Worm (Caenorhabditis elegans) whole organism, L1 larva: ENCODE results near the gene eyg-1.

Experiments
- C04F5.9 ChIP-seq: sonication (generic microtip); optimal IDR thresholded peaks from 2 replicates; lab custom pipeline; 2016; ENCODE audit warnings: missing genetic modification characterization, missing compliant biosample characterization
- F16B12.6 ChIP-seq: fragments of 150-350 bp; optimal IDR thresholded peaks from 2 replicates; lab custom pipeline; 2014; ENCODE audit warnings: missing biosample characterization, missing genetic modification characterization
- aha-1 ChIP-seq: fragments of 150-350 bp; optimal IDR thresholded peaks from 2 replicates; lab custom pipeline; 2014; ENCODE audit warnings: missing biosample characterization, missing genetic modification characterization
- alr-1 ChIP-seq: fragments of 200-800 bp; sonication (Bioruptor generic); optimal IDR thresholded peaks from 2 replicates; lab custom pipeline; 2018; ENCODE audit warnings: borderline replicate concordance, mild to moderate bottlenecking, missing genetic modification characterization, missing compliant biosample characterization
- blmp-1 ChIP-seq: fragments of 150-350 bp; optimal IDR thresholded peaks from 2 replicates; lab custom pipeline; 2014; ENCODE audit warnings: missing biosample characterization, missing genetic modification characterization
- ceh-8 ChIP-seq: fragments of 200-800 bp; sonication (Bioruptor generic); optimal IDR thresholded peaks from 2 replicates; lab custom pipeline; 2018; ENCODE audit warnings: mild to moderate bottlenecking, missing genetic modification characterization, moderate library complexity, missing compliant biosample characterization
- ceh-82 ChIP-seq, 3 experiments: fragments of 150-350 bp in 1 of 3; sonication (generic microtip) in 2 of 3; optimal IDR thresholded peaks; 2 replicates each; lab custom pipeline; 2014 to 2017; ENCODE audit warnings: missing biosample characterization in 3 of 3, missing genetic modification characterization in 3 of 3
- ceh-90 ChIP-seq: sonication (generic microtip); optimal IDR thresholded peaks from 2 replicates; lab custom pipeline; 2016; ENCODE audit warnings: missing genetic modification characterization, missing compliant biosample characterization
- ces-1 ChIP-seq: fragments of 150-350 bp; optimal IDR thresholded peaks from 2 replicates; lab custom pipeline; 2014; ENCODE audit warnings: missing biosample characterization, missing genetic modification reagents, missing genetic modification characterization
- efl-1 ChIP-seq, 4 experiments: fragments of 150-350 bp; optimal IDR thresholded peaks in 3 of 4; peaks in 1 of 4; 1 replicate in 1 of 4; 2 replicates in 3 of 4; lab custom pipeline; 2014; ENCODE audit warnings: missing biosample characterization in 2 of 4, missing genetic modification characterization in 2 of 4, missing genetic modification reagents in 2 of 4
- egl-13 ChIP-seq: sonication (generic microtip); optimal IDR thresholded peaks from 2 replicates; lab custom pipeline; 2016; ENCODE audit warnings: missing genotype, missing genetic modification reagents, missing genetic modification characterization, missing compliant biosample characterization
- ets-5 ChIP-seq: fragments of 200-800 bp; sonication (Bioruptor generic); IDR thresholded peaks from 2 replicates; pipeline ENCODE4 v1.3.6; 2022; ENCODE audit warnings: missing genetic modification characterization, missing compliant biosample characterization
- fkh-8 ChIP-seq: sonication (generic microtip); optimal IDR thresholded peaks from 2 replicates; lab custom pipeline; 2016; ENCODE audit warnings: mild to moderate bottlenecking, missing genetic modification characterization, missing compliant biosample characterization
- grh-1 ChIP-seq: fragments of 200-800 bp; sonication (Bioruptor generic); IDR thresholded peaks from 2 replicates; pipeline ENCODE4 v1.3.6; 2022; ENCODE audit warnings: missing genetic modification reagents, missing genetic modification characterization, missing compliant biosample characterization
- hlh-17 ChIP-seq: fragments of 200-800 bp; sonication (Bioruptor generic); optimal IDR thresholded peaks from 2 replicates; lab custom pipeline; 2018; ENCODE audit warnings: missing genetic modification characterization, mild to moderate bottlenecking, missing compliant biosample characterization, moderate library complexity, borderline replicate concordance
- irx-1 ChIP-seq: sonication (generic microtip); optimal IDR thresholded peaks from 2 replicates; lab custom pipeline; 2016; ENCODE audit warnings: missing genetic modification characterization, missing compliant biosample characterization
- lin-13 ChIP-seq: fragments of 150-350 bp; optimal IDR thresholded peaks from 2 replicates; lab custom pipeline; 2014; ENCODE audit warnings: missing biosample characterization, missing genetic modification reagents, missing genetic modification characterization
- lin-14 ChIP-seq: fragments of 200-800 bp; sonication (Bioruptor generic); optimal IDR thresholded peaks from 2 replicates; lab custom pipeline; 2018; ENCODE audit warnings: mild to moderate bottlenecking, missing genetic modification characterization, moderate library complexity, missing compliant biosample characterization
- lin-39 ChIP-seq: fragments of 150-350 bp; optimal IDR thresholded peaks from 2 replicates; lab custom pipeline; 2014; ENCODE audit warnings: missing biosample characterization, missing genetic modification reagents, missing genetic modification characterization
- mab-9 ChIP-seq: fragments of 200-800 bp; sonication (Bioruptor generic); IDR thresholded peaks from 2 replicates; pipeline ENCODE4 v1.3.6; 2022; ENCODE audit warnings: missing genetic modification reagents, missing genetic modification characterization, missing compliant biosample characterization
- mdl-1 ChIP-seq, 2 experiments: fragments of 150-350 bp; optimal IDR thresholded peaks; 2 replicates each; lab custom pipeline; 2014 to 2017; ENCODE audit warnings: missing biosample characterization in 2 of 2, missing genetic modification characterization in 2 of 2, inconsistent platforms in 1 of 2
- mef-2 ChIP-seq: fragments of 150-350 bp; optimal IDR thresholded peaks from 2 replicates; lab custom pipeline; 2014; ENCODE audit warnings: missing biosample characterization, missing genetic modification characterization
- mep-1 ChIP-seq: fragments of 150-350 bp; optimal IDR thresholded peaks from 2 replicates; lab custom pipeline; 2014; ENCODE audit warnings: missing biosample characterization, missing genetic modification characterization
- nhr-19 ChIP-seq: fragments of 200-800 bp; sonication (Bioruptor generic); conservative IDR thresholded peaks from 2 replicates; pipeline ENCODE4 v1.3.6; 2022; ENCODE audit warnings: missing genetic modification characterization, missing compliant biosample characterization
- nhr-76 ChIP-seq: sonication (generic microtip); optimal IDR thresholded peaks from 2 replicates; lab custom pipeline; 2017; ENCODE audit warnings: missing biosample characterization, missing genetic modification characterization
- nhr-85 ChIP-seq: sonication (generic microtip); peaks from one replicate; lab custom pipeline; 2016; ENCODE audit warnings: missing genetic modification characterization, inconsistent platforms, missing compliant biosample characterization
- pag-3 ChIP-seq: sonication (generic microtip); optimal IDR thresholded peaks from 2 replicates; lab custom pipeline; 2017; ENCODE audit warnings: missing genetic modification characterization, mild to moderate bottlenecking, missing compliant biosample characterization, antibody characterized with exemption, borderline replicate concordance; ENCODE audit not compliant: insufficient read depth
- pax-3 ChIP-seq: fragments of 200-800 bp; sonication (Bioruptor generic); optimal IDR thresholded peaks from 2 replicates; lab custom pipeline; 2018; ENCODE audit warnings: mild to moderate bottlenecking, missing genetic modification characterization, moderate library complexity, missing compliant biosample characterization
- pqm-1 ChIP-seq: sonication (generic microtip); optimal IDR thresholded peaks from 3 replicates; lab custom pipeline; 2017; ENCODE audit warnings: missing biosample characterization, missing genetic modification characterization
- skn-1 ChIP-seq: fragments of 150-350 bp; optimal IDR thresholded peaks from 2 replicates; lab custom pipeline; 2014; ENCODE audit warnings: missing biosample characterization, missing genetic modification characterization
- snu-23 ChIP-seq: sonication (generic microtip); optimal IDR thresholded peaks from 2 replicates; lab custom pipeline; 2016; ENCODE audit warnings: missing genetic modification characterization, missing compliant biosample characterization
- tbx-2 ChIP-seq: sonication (generic microtip); optimal IDR thresholded peaks from 2 replicates; lab custom pipeline; 2016; ENCODE audit warnings: missing genetic modification characterization, missing compliant biosample characterization
- tlp-1 ChIP-seq: fragments of 150-350 bp; optimal IDR thresholded peaks from 2 replicates; lab custom pipeline; 2014; ENCODE audit warnings: missing biosample characterization, missing genetic modification characterization
- unc-130 ChIP-seq: fragments of 150-350 bp; optimal IDR thresholded peaks from 2 replicates; lab custom pipeline; 2017; ENCODE audit warnings: missing biosample characterization, missing genetic modification characterization, inconsistent platforms
- unc-30 ChIP-seq: sonication (generic microtip); optimal IDR thresholded peaks from 2 replicates; lab custom pipeline; 2017; ENCODE audit warnings: missing biosample characterization, missing genetic modification characterization
- unc-86 ChIP-seq: sonication (generic microtip); optimal IDR thresholded peaks from 2 replicates; lab custom pipeline; 2016; ENCODE audit warnings: missing genetic modification characterization, missing compliant biosample characterization
- unc-98 ChIP-seq: fragments of 200-800 bp; sonication (Bioruptor generic); IDR thresholded peaks from 2 replicates; pipeline ENCODE4 v1.3.6; 2022; ENCODE audit warnings: missing genetic modification characterization, missing compliant biosample characterization
- vab-15 ChIP-seq: sonication (generic microtip); optimal IDR thresholded peaks from 2 replicates; lab custom pipeline; 2017; ENCODE audit warnings: missing genotype, mild to moderate bottlenecking, missing genetic modification characterization, missing compliant biosample characterization
- xbp-1 ChIP-seq: sonication (generic microtip); optimal IDR thresholded peaks from 2 replicates; lab custom pipeline; 2016; ENCODE audit warnings: missing genetic modification characterization, missing compliant biosample characterization
- zag-1 ChIP-seq: fragments of 150-350 bp; optimal IDR thresholded peaks from 2 replicates; lab custom pipeline; 2014; ENCODE audit warnings: missing biosample characterization, missing genetic modification characterization
- ztf-11 ChIP-seq, 2 experiments: sonication (generic microtip); optimal IDR thresholded peaks; 2 replicates each; lab custom pipeline; 2016 to 2017; ENCODE audit warnings: missing genetic modification characterization in 2 of 2, missing biosample characterization in 1 of 2, missing compliant biosample characterization in 1 of 2

eyg-1 gene

DNA sequence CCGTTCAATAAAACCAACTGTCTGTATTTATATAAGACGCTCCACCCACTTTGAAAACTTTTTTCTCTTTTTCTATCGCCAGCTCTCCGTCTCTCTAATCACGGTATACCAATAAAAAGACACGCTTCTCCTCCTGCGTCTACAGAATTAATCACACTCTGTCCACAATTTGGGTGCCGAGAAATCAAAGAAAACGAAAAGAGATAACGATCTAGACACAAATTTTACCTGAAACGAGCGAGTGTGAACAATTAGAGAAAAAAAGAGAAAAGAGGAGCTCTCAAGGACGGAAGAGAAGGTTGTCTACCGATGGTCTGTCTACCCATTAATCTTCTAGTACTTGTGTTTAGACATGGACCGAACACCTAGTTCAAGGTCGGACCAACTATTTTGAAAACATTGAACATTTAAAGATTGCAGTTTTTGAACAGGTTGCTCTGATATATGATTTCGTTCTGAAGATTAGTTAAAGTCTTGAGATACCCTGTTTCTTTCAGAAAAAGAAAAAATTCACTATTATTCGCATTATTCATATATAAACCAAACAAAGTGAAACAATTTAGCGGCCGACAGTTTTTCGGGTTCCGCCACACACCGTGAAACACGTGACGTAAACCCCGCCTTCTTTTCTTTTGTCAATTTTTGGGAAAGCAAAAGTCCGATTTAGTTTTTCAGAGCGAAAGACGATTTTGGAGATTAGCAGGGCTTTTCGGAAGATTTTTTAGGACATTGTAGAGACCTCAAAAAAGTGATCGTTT, 40.2 kb downstream of the eyg-1 start, which contains the start of gene cyp-13A2 (continued):
- no peak for TF ChIP-seq alr-1 (tag; lab: Kevin White, UChicago)
- TF ChIP-seq unc-98 (GFP tag; lab: Robert Waterston, UW): no peak
- TF ChIP-seq lin-13 (GFP tag; lab: Kevin White, UChicago): no peak
- peak; percentile 65 for TF ChIP-seq lin-39 (tag; lab: Kevin White, UChicago)
- TF ChIP-seq ztf-11 (tag; optimal IDR thresholded peaks at IDR 0.05; lab: Kevin White, UChicago): no peak
- TF ChIP-seq snu-23 (GFP tag; lab: Kevin White, UChicago): peak; percentile 65
- peak; percentile 23 for TF ChIP-seq irx-1 (tag; lab: Kevin White, UChicago)
- TF ChIP-seq lin-14: peak; percentile 94
- TF ChIP-seq C04F5.9 (tag; lab: Kevin White, UChicago): no peak
- peak in 1 of 2 experiments; percentile 48 for TF ChIP-seq mdl-1 (tag; optimal IDR thresholded peaks at IDR 0.05; lab: Kevin White, UChicago)
- TF ChIP-seq ceh-90 (tag; lab: Kevin White, UChicago): no peak
- TF ChIP-seq tbx-2 (tag; lab: Kevin White, UChicago): no peak
- TF ChIP-seq nhr-85: peak; percentile 99
- TF ChIP-seq blmp-1 (tag; lab: Kevin White, UChicago): peak; percentile 76
- TF ChIP-seq fkh-8 (tag; lab: Kevin White, UChicago): no peak
- TF ChIP-seq pqm-1: no peak
- no peak for TF ChIP-seq ces-1 (GFP tag; lab: Kevin White, UChicago)
- TF ChIP-seq grh-1 (GFP tag; lab: Robert Waterston, UW): 0 out of 2 replicates have a peak, but pooled peaks have one; percentile 45
- peak; percentile 50 for TF ChIP-seq nhr-19
- no peak for TF ChIP-seq hlh-17 (GFP tag; lab: Kevin White, UChicago)
- no peak for TF ChIP-seq ceh-82 (tag; optimal IDR thresholded peaks at IDR 0.05; lab: Kevin White, UChicago)
- no peak for TF ChIP-seq xbp-1 (tag; lab: Kevin White, UChicago)
- TF ChIP-seq aha-1 (tag; lab: Kevin White, UChicago): no peak
- no peak for TF ChIP-seq mab-9 (GFP tag; lab: Robert Waterston, UW)
- no peak for TF ChIP-seq unc-30 (tag; lab: Kevin White, UChicago)
- TF ChIP-seq F16B12.6 (tag; lab: Kevin White, UChicago): no peak
- no peak for TF ChIP-seq ets-5 (GFP tag; lab: Robert Waterston, UW)
- TF ChIP-seq pag-3 (tag; lab: Kevin White, UChicago): no peak
- no peak for TF ChIP-seq pax-3 (tag; lab: Kevin White, UChicago)
- no peak for TF ChIP-seq nhr-76 (tag; lab: Kevin White, UChicago)
- TF ChIP-seq unc-130 (tag; lab: Kevin White, UChicago): no peak
- no peak for TF ChIP-seq vab-15 (tag; lab: Kevin White, UChicago)
- no peak for TF ChIP-seq egl-13 (tag; lab: Kevin White, UChicago)
- TF ChIP-seq mef-2 (tag; lab: Kevin White, UChicago): no peak
- TF ChIP-seq skn-1: no peak
- TF ChIP-seq mep-1 (tag; lab: Kevin White, UChicago): peak; percentile 45
- TF ChIP-seq unc-86 (tag; lab: Kevin White, UChicago): no peak
- TF ChIP-seq ceh-8 (GFP tag; lab: Kevin White, UChicago): no peak
- peak; percentile 61 for TF ChIP-seq tlp-1 (tag; lab: Kevin White, UChicago)

DNA sequence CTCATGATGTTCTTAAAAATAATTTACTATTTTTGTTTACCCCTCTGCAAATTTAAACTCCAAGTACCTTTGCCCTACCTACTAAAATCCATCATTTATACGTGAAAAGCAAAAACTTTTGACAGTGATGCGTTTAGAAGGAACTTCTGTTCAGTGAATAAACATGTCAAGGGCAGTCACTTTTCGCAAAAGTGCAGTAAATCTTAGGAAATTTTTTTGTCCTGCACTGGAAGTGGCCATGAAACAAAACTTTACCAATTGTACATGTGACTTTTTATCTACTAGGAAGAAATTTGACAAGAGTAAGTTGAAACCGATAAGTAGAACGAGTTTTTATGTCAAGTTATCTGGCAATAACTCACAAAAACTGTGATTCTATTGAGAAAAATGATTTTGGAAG, 41.5 kb downstream of the eyg-1 start:
- TF ChIP-seq zag-1 (tag; lab: Kevin White, UChicago): no peak
- no peak for TF ChIP-seq efl-1 (optimal IDR thresholded peaks at IDR 0.05; lab: Kevin White, UChicago)
- peak in 1 of 2 experiments; percentile 84 for TF ChIP-seq efl-1 (GFP tag; optimal IDR thresholded peaks at IDR 0.05 in 1 of 2; lab: Kevin White, UChicago)
- TF ChIP-seq, all 84 proteins: peak for 1
